Worm (Caenorhabditis elegans) whole organism, mixed stage, embryonic: Measurements from ENCODE around the gene gta-1.

Experiments
- pha-4 ChIP-seq: fragments of 150-350 bp; optimal IDR thresholded peaks from 2 replicates; lab custom pipeline; 2018; ENCODE audit warnings: missing biosample characterization, missing genetic modification reagents, missing genetic modification characterization
- ztf-11 ChIP-seq: fragments of 150-350 bp; optimal IDR thresholded peaks from 2 replicates; lab custom pipeline; 2014; ENCODE audit warnings: missing biosample characterization, missing genetic modification characterization

ce11 chrIV:10177779-10178178 lies 2.7 kb upstream of the gta-1 start, which contains the start of gene mspn-1:
- TF ChIP-seq ztf-11 (no peak), pha-4 (tag; lab: Kevin White, UChicago) (no peak)
